Worm (Caenorhabditis elegans): Measurements from ENCODE around the gene C55A6.12.

Gene C55A6.12

ce11 chrV:11500980-11501379, 2.0 kb downstream of the C55A6.12 start:
- no peak for TF ChIP-seq efl-1 (optimal IDR thresholded peaks at IDR 0.05)
- peak in 1 of 2 experiments; percentile 64 for TF ChIP-seq efl-1 (GFP tag; optimal IDR thresholded peaks at IDR 0.05 in 1 of 2)
- no peak for TF ChIP-seq unc-30 (tag; optimal IDR thresholded peaks at IDR 0.05)
- TF ChIP-seq ceh-82 (tag; optimal IDR thresholded peaks at IDR 0.05): no peak
- no peak for TF ChIP-seq pag-3 (tag; optimal IDR thresholded peaks at IDR 0.05; ENCODE audit: borderline replicate concordance, insufficient read depth)
- TF ChIP-seq vab-15 (tag; optimal IDR thresholded peaks at IDR 0.05): no peak
- TF ChIP-seq hpl-2 (GFP tag; optimal IDR thresholded peaks at IDR 0.05): no peak
- no peak for TF ChIP-seq unc-130 (tag; optimal IDR thresholded peaks at IDR 0.05)
- peak; percentile 33 for TF ChIP-seq blmp-1 (tag; optimal IDR thresholded peaks at IDR 0.05)
- TF ChIP-seq C04F5.9 (tag; optimal IDR thresholded peaks at IDR 0.05): no peak

- TF ChIP-seq unc-30 (tag; optimal IDR thresholded peaks at IDR 0.05) (no peak), lin-14 (GFP tag; optimal IDR thresholded peaks at IDR 0.05) (peak; percentile 48), tbx-2 (tag; optimal IDR thresholded peaks at IDR 0.05) (no peak), blmp-1 (tag; optimal IDR thresholded peaks at IDR 0.05) (peak; percentile 40)
Measured at ce11 chrV:11499786-11500185, 3.1 kb downstream of the C55A6.12 start.

ce11 chrV:11497475-11497874, 5.5 kb downstream of the C55A6.12 start:
- no peak for TF ChIP-seq mab-9 (GFP tag; IDR thresholded peaks at IDR 0.05)
- TF ChIP-seq snu-23 (GFP tag; optimal IDR thresholded peaks at IDR 0.05): no peak
- no peak for TF ChIP-seq alr-1 (tag; optimal IDR thresholded peaks at IDR 0.05; ENCODE audit: borderline replicate concordance)
- TF ChIP-seq nhr-28 (tag; optimal IDR thresholded peaks at IDR 0.05): no peak
- TF ChIP-seq xbp-1 (tag; optimal IDR thresholded peaks at IDR 0.05): no peak
- TF ChIP-seq zip-4 (GFP tag; optimal IDR thresholded peaks at IDR 0.05): no peak
- TF ChIP-seq ama-1 (optimal IDR thresholded peaks at IDR 0.05): no peak
- TF ChIP-seq lin-13 (GFP tag; optimal IDR thresholded peaks at IDR 0.05): no peak

- TF ChIP-seq irx-1 (tag; optimal IDR thresholded peaks at IDR 0.05): no peak
- no peak for TF ChIP-seq ztf-11 (tag; optimal IDR thresholded peaks at IDR 0.05)
- no peak for TF ChIP-seq dsc-1 (tag; optimal IDR thresholded peaks at IDR 0.05)
- TF ChIP-seq lin-13 (GFP tag; optimal IDR thresholded peaks at IDR 0.05): no peak
- TF ChIP-seq hlh-17 (GFP tag; optimal IDR thresholded peaks at IDR 0.05; ENCODE audit: borderline replicate concordance): no peak
Measured at ce11 chrV:11496283-11496682, 6.6 kb downstream of the C55A6.12 start, which contains the start of gene htrl-1. Gene htrl-1, minus strand, starts transcription at chrV:11496383.

- TF ChIP-seq xbp-1 (tag; optimal IDR thresholded peaks at IDR 0.05) (no peak), pqm-1 (tag; optimal IDR thresholded peaks at IDR 0.05) (no peak), isw-1 (GFP tag; IDR thresholded peaks at IDR 0.05) (no peak), ztf-4 (tag; optimal IDR thresholded peaks at IDR 0.05) (no peak), unc-130 (tag; optimal IDR thresholded peaks at IDR 0.05) (no peak), mab-9 (GFP tag; IDR thresholded peaks at IDR 0.05) (no peak), lin-13 (GFP tag; optimal IDR thresholded peaks at IDR 0.05) (no peak), nhr-28 (tag; optimal IDR thresholded peaks at IDR 0.05) (no peak), lsy-2 (tag; optimal IDR thresholded peaks at IDR 0.05) (no peak), ceh-63 (GFP tag; optimal IDR thresholded peaks at IDR 0.05) (no peak), tlp-1 (tag; optimal IDR thresholded peaks at IDR 0.05) (no peak), hpl-2 (GFP tag; optimal IDR thresholded peaks at IDR 0.05) (no peak), vab-15 (tag; optimal IDR thresholded peaks at IDR 0.05) (no peak), mef-2 (tag; optimal IDR thresholded peaks at IDR 0.05) (no peak), nhr-90 (tag; optimal IDR thresholded peaks at IDR 0.05; ENCODE audit: poor library complexity) (no peak), ceh-82 (tag; optimal IDR thresholded peaks at IDR 0.05) (no peak), grh-1 (GFP tag; IDR thresholded peaks at IDR 0.05) (no peak), dpl-1 (GFP tag; optimal IDR thresholded peaks at IDR 0.05) (no peak)
Measured at ce11 chrV:11492456-11492855, 10.5 kb downstream of the C55A6.12 start, which contains the start of gene T11F9.21. Gene T11F9.21, plus strand, starts transcription at chrV:11492756.
